Worm (Caenorhabditis elegans): ENCODE results near the gene F32D8.1.

- TF ChIP-seq elt-3 (tag; optimal IDR thresholded peaks at IDR 0.05) (no peak), lin-13 (tag; optimal IDR thresholded peaks at IDR 0.05) (no peak), nhr-28 (tag; optimal IDR thresholded peaks at IDR 0.05) (no peak), unc-62 (GFP tag; optimal IDR thresholded peaks at IDR 0.05) (no peak), nhr-12 (tag; optimal IDR thresholded peaks at IDR 0.05) (no peak), ham-2 (GFP tag; optimal IDR thresholded peaks at IDR 0.05) (no peak), mab-5 (tag; optimal IDR thresholded peaks at IDR 0.05) (no peak), unc-39 (tag; optimal IDR thresholded peaks at IDR 0.05) (no peak)
Observed at ce11 chrV:10901125-10901524, 20.5 kb downstream of the F32D8.1 start, which contains the start of gene spp-16.
